Fruit fly (Drosophila melanogaster) whole organism, embryonic: ENCODE data around the gene schlank.

Source experiments
- Antp ChIP-seq: fragments of 200-800 bp; sonication (Bioruptor generic); optimal IDR thresholded peaks from 3 replicates; lab custom pipeline; 2016; ENCODE audit warnings: missing biosample characterization, missing genetic modification characterization
- CG10654 ChIP-seq: fragments of 200-800 bp; sonication (Bioruptor generic); optimal IDR thresholded peaks from 2 replicates; lab custom pipeline; 2016; ENCODE audit warnings: missing biosample characterization, missing genetic modification characterization
- CG11085 ChIP-seq: fragments of 200-800 bp; sonication (Bioruptor generic); IDR thresholded peaks from 2 replicates; pipeline ENCODE4 v1.3.6; 2022; ENCODE audit warnings: missing biosample characterization, missing genetic modification characterization
- CG11504 ChIP-seq: fragments of 200-800 bp; sonication (Bioruptor generic); optimal IDR thresholded peaks from 3 replicates; lab custom pipeline; 2019; ENCODE audit warnings: missing biosample characterization, mild to moderate bottlenecking, missing genetic modification characterization, moderate library complexity
- CG13775 ChIP-seq: fragments of 200-800 bp; sonication (Bioruptor generic); optimal IDR thresholded peaks from 3 replicates; lab custom pipeline; 2017; ENCODE audit warnings: missing biosample characterization, mild to moderate bottlenecking, missing genetic modification characterization
- CG14667 ChIP-seq: fragments of 200-800 bp; sonication (Bioruptor generic); IDR thresholded peaks from 2 replicates; pipeline ENCODE4 v1.3.6; 2022; ENCODE audit warnings: missing biosample characterization, missing genetic modification characterization
- CG16813 ChIP-seq: fragments of 200-800 bp; sonication (Bioruptor generic); IDR thresholded peaks from 3 replicates; pipeline ENCODE4 v1.3.6; 2022; ENCODE audit warnings: missing biosample characterization, missing genetic modification characterization; ENCODE audit not compliant: partially characterized antibody
- CG1832 ChIP-seq: fragments of 200-800 bp; sonication (Bioruptor generic); optimal IDR thresholded peaks from 2 replicates; lab custom pipeline; 2017; ENCODE audit warnings: missing biosample characterization, mild to moderate bottlenecking, missing genetic modification characterization, inconsistent platforms
- CG18599 ChIP-seq: fragments of 200-800 bp; sonication (Bioruptor generic); optimal IDR thresholded peaks from 3 replicates; lab custom pipeline; 2017; ENCODE audit warnings: missing biosample characterization, missing genetic modification characterization, mild to moderate bottlenecking, moderate library complexity, missing genetic modification reagents
- CG2202 ChIP-seq: fragments of 200-800 bp; sonication (Bioruptor generic); optimal IDR thresholded peaks from 2 replicates; lab custom pipeline; 2018; ENCODE audit warnings: missing biosample characterization, mild to moderate bottlenecking, missing genetic modification characterization
- CG34376 ChIP-seq: fragments of 200-800 bp; sonication (Bioruptor generic); optimal IDR thresholded peaks from 2 replicates; lab custom pipeline; 2018; ENCODE audit warnings: missing biosample characterization, mild to moderate bottlenecking, missing genetic modification characterization
- CG4617 ChIP-seq: fragments of 200-800 bp; sonication (Bioruptor generic); optimal IDR thresholded peaks from 3 replicates; lab custom pipeline; 2016; ENCODE audit warnings: missing biosample characterization, missing genetic modification characterization, borderline replicate concordance
- CG5953 ChIP-seq: fragments of 200-800 bp; sonication (Bioruptor generic); IDR thresholded peaks from 2 replicates; pipeline ENCODE4 v1.3.6; 2022; ENCODE audit warnings: missing biosample characterization, missing genetic modification characterization
- CG6765 ChIP-seq: fragments of 200-800 bp; sonication (Bioruptor generic); optimal IDR thresholded peaks from 3 replicates; lab custom pipeline; 2017; ENCODE audit warnings: missing biosample characterization, mild to moderate bottlenecking, missing genetic modification characterization
- CG6813 ChIP-seq: fragments of 200-800 bp; sonication (Bioruptor generic); optimal IDR thresholded peaks from 2 replicates; lab custom pipeline; 2017; ENCODE audit warnings: missing biosample characterization, missing genetic modification characterization, mild to moderate bottlenecking, moderate library complexity, missing genetic modification reagents
- CG7963 ChIP-seq: fragments of 200-800 bp; sonication (Bioruptor generic); IDR thresholded peaks from 3 replicates; pipeline ENCODE4 v1.3.6; 2022; ENCODE audit warnings: missing biosample characterization, missing genetic modification characterization; ENCODE audit not compliant: partially characterized antibody
- CG7987 ChIP-seq: fragments of 200-800 bp; sonication (Bioruptor generic); optimal IDR thresholded peaks from 2 replicates; lab custom pipeline; 2018; ENCODE audit warnings: missing biosample characterization, mild to moderate bottlenecking, missing genetic modification characterization, moderate library complexity
- CG8290 ChIP-seq, 3 experiments: fragments of 200-800 bp; sonication (Bioruptor generic); optimal IDR thresholded peaks; 2 replicates each; lab custom pipeline; 2016 to 2019; ENCODE audit warnings: missing biosample characterization in 3 of 3, missing genetic modification characterization in 3 of 3, mild to moderate bottlenecking in 2 of 3, moderate library complexity in 1 of 3
- CG8944 ChIP-seq: fragments of 200-800 bp; sonication (Bioruptor generic); optimal IDR thresholded peaks from 3 replicates; lab custom pipeline; 2016; ENCODE audit warnings: missing biosample characterization, missing genetic modification characterization
- D19A ChIP-seq: fragments of 200-800 bp; optimal IDR thresholded peaks from 3 replicates; lab custom pipeline; 2019; ENCODE audit warnings: missing biosample characterization, mild to moderate bottlenecking, missing genetic modification characterization, moderate library complexity
- Dfd ChIP-seq, 2 experiments: fragments of >200 bp; optimal IDR thresholded peaks; 2 replicates each; lab custom pipeline; 2017; ENCODE audit warnings: missing biosample characterization in 2 of 2, missing genetic modification characterization in 2 of 2
- Dip2 ChIP-seq: fragments of 200-800 bp; sonication (Bioruptor generic); IDR thresholded peaks from 2 replicates; pipeline ENCODE4 v1.3.6; 2022; ENCODE audit warnings: missing biosample characterization, missing genetic modification characterization
- Doc3 ChIP-seq: fragments of 200-800 bp; sonication (Bioruptor generic); IDR thresholded peaks from 3 replicates; pipeline ENCODE4 v1.3.6; 2022; ENCODE audit warnings: missing biosample characterization, missing genetic modification characterization; ENCODE audit not compliant: partially characterized antibody
- Dp ChIP-seq: fragments of 200-800 bp; sonication (Bioruptor generic); optimal IDR thresholded peaks from 2 replicates; lab custom pipeline; 2018; ENCODE audit warnings: missing biosample characterization, mild to moderate bottlenecking, missing genetic modification characterization, moderate library complexity
- E2f2 ChIP-seq: fragments of 200-800 bp; sonication (Bioruptor generic); IDR thresholded peaks from 2 replicates; pipeline ENCODE4 v1.3.6; 2022; ENCODE audit warnings: missing biosample characterization, missing genetic modification characterization
- HLH4C ChIP-seq: fragments of 200-800 bp; sonication (Bioruptor generic); IDR thresholded peaks from 3 replicates; pipeline ENCODE4 v1.3.6; 2022; ENCODE audit warnings: missing biosample characterization, missing genetic modification characterization; ENCODE audit not compliant: partially characterized antibody
- Hey ChIP-seq: fragments of 200-800 bp; sonication (Bioruptor generic); optimal IDR thresholded peaks from 3 replicates; lab custom pipeline; 2018; ENCODE audit warnings: missing biosample characterization, mild to moderate bottlenecking, missing genetic modification characterization
- Hr51 ChIP-seq, 2 experiments: fragments of 200-800 bp; sonication (Bioruptor generic); optimal IDR thresholded peaks; 2 replicates in 1 of 2; 3 replicates in 1 of 2; lab custom pipeline; 2016 to 2018; ENCODE audit warnings: missing biosample characterization in 2 of 2, missing genetic modification characterization in 2 of 2, mild to moderate bottlenecking in 1 of 2, moderate library complexity in 1 of 2
- Jarid2 ChIP-seq: fragments of 200-800 bp; sonication (Bioruptor generic); optimal IDR thresholded peaks from 3 replicates; lab custom pipeline; 2017; ENCODE audit warnings: mild to moderate bottlenecking, missing biosample characterization, missing genetic modification reagents, missing genetic modification characterization
- Lpt ChIP-seq: fragments of >200 bp; optimal IDR thresholded peaks from 2 replicates; lab custom pipeline; 2018; ENCODE audit warnings: missing biosample characterization, missing genetic modification characterization
- Nf-YB ChIP-seq: fragments of 200-800 bp; sonication (Bioruptor generic); optimal IDR thresholded peaks from 3 replicates; lab custom pipeline; 2019; ENCODE audit warnings: missing biosample characterization, mild to moderate bottlenecking, missing genetic modification characterization, moderate library complexity
- Oaz ChIP-seq: fragments of 200-800 bp; sonication (Bioruptor generic); IDR thresholded peaks from 2 replicates; pipeline ENCODE4 v1.3.6; 2022; ENCODE audit warnings: missing biosample characterization, missing genetic modification characterization
- Sry-β ChIP-seq: fragments of 200-800 bp; sonication (Bioruptor generic); optimal IDR thresholded peaks from 2 replicates; lab custom pipeline; 2018; ENCODE audit warnings: missing biosample characterization, mild to moderate bottlenecking, missing genetic modification characterization, moderate library complexity
- chif ChIP-seq, 2 experiments: fragments of 200-800 bp; sonication (Bioruptor generic); optimal IDR thresholded peaks; 3 replicates each; lab custom pipeline; 2016; ENCODE audit warnings: missing biosample characterization in 2 of 2, missing genetic modification characterization in 2 of 2
- chinmo ChIP-seq: fragments of 200-800 bp; sonication (Bioruptor generic); IDR thresholded peaks from 4 replicates; pipeline ENCODE4 v1.3.6; 2022; ENCODE audit warnings: missing biosample characterization, missing genetic modification characterization; ENCODE audit not compliant: partially characterized antibody
- fru ChIP-seq: fragments of >200 bp; optimal IDR thresholded peaks from 2 replicates; lab custom pipeline; 2017
- luna ChIP-seq: fragments of 200-800 bp; sonication (Bioruptor generic); optimal IDR thresholded peaks from 2 replicates; lab custom pipeline; 2016; ENCODE audit warnings: missing biosample characterization, missing genetic modification characterization
- mirr ChIP-seq: fragments of 200-800 bp; sonication (Bioruptor generic); optimal IDR thresholded peaks from 3 replicates; lab custom pipeline; 2018; ENCODE audit warnings: missing biosample characterization, mild to moderate bottlenecking, missing genetic modification characterization
- nau ChIP-seq: fragments of 200-800 bp; sonication (Bioruptor generic); optimal IDR thresholded peaks from 3 replicates; lab custom pipeline; 2017; ENCODE audit warnings: missing biosample characterization, mild to moderate bottlenecking, missing genetic modification characterization, missing genetic modification reagents
- pho ChIP-seq: fragments of 200-800 bp; sonication (Bioruptor generic); optimal IDR thresholded peaks from 2 replicates; lab custom pipeline; 2016; ENCODE audit warnings: missing biosample characterization, missing genetic modification characterization
- pnt ChIP-seq: fragments of 200-800 bp; sonication (Bioruptor generic); optimal IDR thresholded peaks from 3 replicates; lab custom pipeline; 2016; ENCODE audit warnings: missing biosample characterization, missing genetic modification characterization
- pros ChIP-seq: fragments of 200-800 bp; sonication (Bioruptor generic); optimal IDR thresholded peaks from 3 replicates; lab custom pipeline; 2019; ENCODE audit warnings: missing biosample characterization, mild to moderate bottlenecking, missing genetic modification characterization, moderate library complexity
- psq ChIP-seq: fragments of 200-800 bp; sonication (Bioruptor generic); optimal IDR thresholded peaks from 2 replicates; lab custom pipeline; 2017; ENCODE audit warnings: missing biosample characterization, missing genetic modification characterization
- sima ChIP-seq: fragments of 200-800 bp; sonication (Bioruptor generic); optimal IDR thresholded peaks from 2 replicates; lab custom pipeline; 2016; ENCODE audit warnings: missing biosample characterization, missing genetic modification characterization
- sna ChIP-seq: fragments of 200-800 bp; sonication (Bioruptor generic); IDR thresholded peaks from 2 replicates; pipeline ENCODE4 v1.3.6; 2022; ENCODE audit warnings: missing biosample characterization, missing genetic modification characterization; ENCODE audit not compliant: partially characterized antibody
- stwl ChIP-seq: fragments of 200-800 bp; sonication (Bioruptor generic); optimal IDR thresholded peaks from 3 replicates; lab custom pipeline; 2018; ENCODE audit warnings: missing biosample characterization, mild to moderate bottlenecking, missing genetic modification characterization, moderate library complexity
- tgo ChIP-seq: fragments of 200-800 bp; sonication (Bioruptor generic); IDR thresholded peaks from 3 replicates; pipeline ENCODE4 v1.3.6; 2022; ENCODE audit warnings: missing biosample characterization, missing genetic modification characterization
- tio ChIP-seq: fragments of 200-800 bp; sonication (Bioruptor generic); optimal IDR thresholded peaks from 2 replicates; lab custom pipeline; 2017; ENCODE audit warnings: missing biosample characterization, missing genetic modification characterization, inconsistent platforms
- twi ChIP-seq: fragments of 200-800 bp; optimal IDR thresholded peaks from 2 replicates; lab custom pipeline; 2019; ENCODE audit warnings: missing biosample characterization, mild to moderate bottlenecking, missing genetic modification characterization, moderate library complexity
- wek ChIP-seq: fragments of 200-800 bp; sonication (Bioruptor generic); optimal IDR thresholded peaks from 3 replicates; lab custom pipeline; 2018; ENCODE audit warnings: missing biosample characterization, mild to moderate bottlenecking, missing genetic modification characterization, moderate library complexity

The schlank gene

DNA sequence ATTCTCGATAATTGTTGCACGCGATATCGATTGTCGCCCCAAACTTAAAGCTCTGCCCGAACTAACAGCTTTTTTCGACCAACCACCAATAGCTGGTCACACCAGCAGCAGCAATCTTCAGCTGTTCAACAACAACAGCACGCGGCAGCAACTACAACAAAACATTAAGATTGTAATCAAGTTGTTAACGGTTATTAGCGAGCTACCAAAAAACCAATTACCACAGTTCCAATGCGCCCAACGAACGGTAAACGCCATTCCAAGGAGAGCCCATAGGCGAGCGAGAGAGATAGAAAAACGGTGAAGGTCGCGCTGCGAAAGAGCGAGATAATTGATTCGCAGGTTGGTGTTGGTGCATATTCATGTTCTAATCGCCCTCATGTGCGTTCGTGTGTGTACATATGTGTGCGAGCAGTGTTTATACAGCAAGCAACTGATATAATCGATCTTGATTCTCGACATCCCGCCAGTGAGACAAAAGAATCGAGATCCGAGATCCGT is 47.1 kb downstream of the schlank start, which contains the start of gene Efr (continued):
- peak; percentile 15 for TF ChIP-seq stwl (tag; lab: Kevin White, UChicago)
- TF ChIP-seq mirr (GFP tag; lab: Kevin White, UChicago) = peak; percentile 85
- no peak for TF ChIP-seq Dfd (GFP tag; optimal IDR thresholded peaks at IDR 0.05; lab: Kevin White, UChicago)
- no peak for TF ChIP-seq CG2202 (tag; lab: Kevin White, UChicago)
- TF ChIP-seq Oaz = no peak
- no peak for TF ChIP-seq pros (GFP tag; lab: Kevin White, UChicago)
- TF ChIP-seq CG6813 (GFP tag; lab: Kevin White, UChicago) = no peak
- 0 out of 3 replicates have a peak, but pooled peaks have one; percentile 14 for TF ChIP-seq Doc3 (GFP tag; lab: Robert Waterston, UW)
- TF ChIP-seq Jarid2 (GFP tag; lab: Kevin White, UChicago) = no peak
- peak; percentile 42; the same call in 2 of the 3 replicates for TF ChIP-seq HLH4C
- no peak for TF ChIP-seq CG13775 (GFP tag; lab: Kevin White, UChicago)
- TF ChIP-seq CG11504 = peak; percentile 11
- no peak for TF ChIP-seq Dip2 (GFP tag; lab: Robert Waterston, UW)
- peak; percentile 25 for TF ChIP-seq CG1832 (GFP tag; lab: Kevin White, UChicago)
- no peak for TF ChIP-seq Sry-β (GFP tag; lab: Kevin White, UChicago)
- TF ChIP-seq CG10654 (GFP tag; lab: Kevin White, UChicago) = no peak
- TF ChIP-seq pnt (GFP tag; lab: Kevin White, UChicago) = no peak
- no peak for TF ChIP-seq CG4617 (GFP tag; lab: Kevin White, UChicago)
- no peak for TF ChIP-seq sna
- TF ChIP-seq wek (GFP tag; lab: Kevin White, UChicago) = no peak
- TF ChIP-seq fru = no peak
- peak; percentile 84 for TF ChIP-seq Dp (GFP tag; lab: Kevin White, UChicago)
- TF ChIP-seq Hr51 (GFP tag; optimal IDR thresholded peaks at IDR 0.05; lab: Kevin White, UChicago) = no peak
- no peak for TF ChIP-seq tgo (GFP tag; lab: Robert Waterston, UW)
- no peak for TF ChIP-seq psq
- no peak for TF ChIP-seq CG16813 (GFP tag; lab: Robert Waterston, UW)
- no peak for TF ChIP-seq Hey (tag; lab: Kevin White, UChicago)
- no peak for TF ChIP-seq CG7963 (GFP tag; lab: Robert Waterston, UW)
- TF ChIP-seq CG11085 (GFP tag; lab: Robert Waterston, UW) = no peak
- TF ChIP-seq Nf-YB (GFP tag; lab: Kevin White, UChicago) = no peak
- TF ChIP-seq CG5953 = no peak
- TF ChIP-seq CG34376 = peak; percentile 94
- no peak for TF ChIP-seq CG8290 (GFP tag; optimal IDR thresholded peaks at IDR 0.05; lab: Kevin White, UChicago)
- TF ChIP-seq CG8290 (tag; optimal IDR thresholded peaks at IDR 0.05; lab: Kevin White, UChicago) = no peak
- TF ChIP-seq pho = no peak
- TF ChIP-seq chif (GFP tag; optimal IDR thresholded peaks at IDR 0.05; lab: Kevin White, UChicago) = no peak
- TF ChIP-seq nau (GFP tag; lab: Kevin White, UChicago) = no peak
- no peak for TF ChIP-seq sima (GFP tag; lab: Kevin White, UChicago)
- TF ChIP-seq luna (GFP tag; lab: Kevin White, UChicago) = no peak
- no peak for TF ChIP-seq CG6765 (GFP tag; lab: Kevin White, UChicago)
- no peak for TF ChIP-seq tio (GFP tag; lab: Kevin White, UChicago)
- peak; percentile 91 for TF ChIP-seq chinmo (GFP tag; lab: Robert Waterston, UW)
- TF ChIP-seq Lpt = no peak
- TF ChIP-seq Antp = no peak
- no peak for TF ChIP-seq CG18599
- TF ChIP-seq CG8944 (GFP tag; lab: Kevin White, UChicago) = no peak
- TF ChIP-seq twi = no peak
- no peak for TF ChIP-seq D19A (tag; lab: Kevin White, UChicago)
- peak; percentile 8 for TF ChIP-seq CG7987 (GFP tag; lab: Kevin White, UChicago)
- peak; percentile 85 for TF ChIP-seq E2f2 (GFP tag; lab: Robert Waterston, UW)
- no peak for TF ChIP-seq CG14667 (GFP tag; lab: Robert Waterston, UW)
